Worm (Caenorhabditis elegans) whole organism, young adult: ENCODE data around the gene arx-6.

Experiments used
- F57C9.4 ChIP-seq: sonication (generic microtip); optimal IDR thresholded peaks from 2 replicates; lab custom pipeline; 2017; ENCODE audit warnings: mild to moderate bottlenecking, missing genetic modification characterization, missing compliant biosample characterization
- atf-7 ChIP-seq: sonication (generic microtip); optimal IDR thresholded peaks from 2 replicates; lab custom pipeline; 2017; ENCODE audit warnings: mild to moderate bottlenecking, missing genetic modification characterization, missing compliant biosample characterization
- mxl-1 ChIP-seq: sonication (generic microtip); optimal IDR thresholded peaks from 2 replicates; lab custom pipeline; 2016; ENCODE audit warnings: missing genetic modification characterization, missing compliant biosample characterization
- nfyb-1 ChIP-seq: fragments of 200-800 bp; sonication (Bioruptor generic); IDR thresholded peaks from 2 replicates; pipeline ENCODE4 v1.3.6; 2022; ENCODE audit warnings: missing genetic modification reagents, missing genetic modification characterization, missing compliant biosample characterization
- unc-62 ChIP-seq: fragments of 150-350 bp; optimal IDR thresholded peaks from 2 replicates; lab custom pipeline; 2014; ENCODE audit warnings: missing biosample characterization, missing genetic modification reagents, missing genetic modification characterization
- ztf-18 ChIP-seq: sonication (generic microtip); optimal IDR thresholded peaks from 2 replicates; lab custom pipeline; 2016; ENCODE audit warnings: missing genotype, mild to moderate bottlenecking, missing genetic modification characterization, missing compliant biosample characterization

ce11 chrIII:4849739-4850138 is 28.7 kb upstream of the arx-6 start, which contains the start of gene nonu-1:
- TF ChIP-seq atf-7 (tag; lab: Kevin White, UChicago) (no peak), ztf-18 (tag; lab: Kevin White, UChicago) (no peak), nfyb-1 (GFP tag; lab: Robert Waterston, UW) (no peak), unc-62 (no peak), mxl-1 (tag; lab: Kevin White, UChicago) (no peak), F57C9.4 (no peak)
